Fruit fly (Drosophila melanogaster) ovary, adult (tissue): Measurements from ENCODE around the gene CG11035.
"Not testable (repeated sequence)": the region's sequence is repeated elsewhere in the genome, so short reads cannot be mapped to it uniquely, and the experiment has no call there.

Experiments used
- CG17801 ChIP-seq: fragments of 200-800 bp; optimal IDR thresholded peaks from 2 replicates; lab custom pipeline; 2019; ENCODE audit warnings: missing biosample characterization, mild to moderate bottlenecking, missing genetic modification characterization, moderate library complexity; ENCODE audit not compliant: partially characterized antibody

Gene CG11035

dm6 chr3R:8032923-8033478 is at the start of gene CG11035, which contains the start of gene unc-45:
TSS of gene CG11035 (minus strand) at chr3R:8033009.
TSS of gene unc-45 (plus strand) at chr3R:8033301.
- TF ChIP-seq CG17801 (GFP tag; lab: Kevin White, UChicago), result peak; percentile 32

dm6 chr3R:8072635-8073034 is 39.8 kb upstream of the CG11035 start:
- no peak for TF ChIP-seq CG17801 (GFP tag; lab: Kevin White, UChicago)

dm6 chr3R:8058984-8059383 is 26.2 kb upstream of the CG11035 start, which contains the start of gene mAChR-B:
TSS of gene mAChR-B (plus strand) at chr3R:8059284.
- no peak for TF ChIP-seq CG17801 (GFP tag; lab: Kevin White, UChicago)

dm6 chr3R:8049373-8049772 is 16.6 kb upstream of the CG11035 start, which contains the start of gene CG43061:
TSS of gene CG43061 (plus strand) at chr3R:8049673.
- TF ChIP-seq CG17801 (GFP tag; lab: Kevin White, UChicago), result not testable (repeated sequence)

- TF ChIP-seq CG17801 (GFP tag; lab: Kevin White, UChicago), result not testable (repeated sequence)
Measured at dm6 chr3R:8048867-8049266, 16.1 kb upstream of the CG11035 start, which contains the start of gene CG43618. TSS of gene CG43618 (plus strand) at chr3R:8049167.

dm6 chr3R:8040843-8041242 is 8.0 kb upstream of the CG11035 start, which contains the start of gene CG43060:
TSS of gene CG43060 (plus strand) at chr3R:8041224.
- TF ChIP-seq CG17801 (GFP tag; lab: Kevin White, UChicago), result no peak

dm6 chr3R:8038927-8039326 is 6.1 kb upstream of the CG11035 start:
- TF ChIP-seq CG17801 (GFP tag; lab: Kevin White, UChicago), result no peak

dm6 chr3R:8037896-8038295 is 5.1 kb upstream of the CG11035 start:
- no peak for TF ChIP-seq CG17801 (GFP tag; lab: Kevin White, UChicago)

- peak; percentile 28 for TF ChIP-seq CG17801 (GFP tag; lab: Kevin White, UChicago)
Measured at dm6 chr3R:8030151-8030899, 2.5 kb downstream of the CG11035 start, which contains the start of the genes CG10903 and CG2747. TSS of gene CG10903 (plus strand) at chr3R:8030411. TSS of gene CG2747 (minus strand) at chr3R:8030790.

dm6 chr3R:8029496-8030013 is 3.3 kb downstream of the CG11035 start, which contains the start of gene ImpE3:
TSS of gene ImpE3 (minus strand) at chr3R:8029546.
- TF ChIP-seq CG17801 (GFP tag; lab: Kevin White, UChicago), result no peak

dm6 chr3R:8027203-8027688 is 5.6 kb downstream of the CG11035 start:
- peak; percentile 16 for TF ChIP-seq CG17801 (GFP tag; lab: Kevin White, UChicago)

dm6 chr3R:8026515-8026914 is 6.3 kb downstream of the CG11035 start:
- no peak for TF ChIP-seq CG17801 (GFP tag; lab: Kevin White, UChicago)

dm6 chr3R:8013121-8014009 is 19.4 kb downstream of the CG11035 start, which contains the start of the genes CG10435 and Pbp95:
TSS of gene CG10435 (minus strand) at chr3R:8013201.
TSS of gene Pbp95 (plus strand) at chr3R:8013791.
- peak; percentile 66 for TF ChIP-seq CG17801 (GFP tag; lab: Kevin White, UChicago)

- peak; percentile 26 for TF ChIP-seq CG17801 (GFP tag; lab: Kevin White, UChicago)
Measured at dm6 chr3R:8009080-8009620, 23.7 kb downstream of the CG11035 start, which contains the start of the genes CG11052 and CG3223. TSS of gene CG11052 (minus strand) at chr3R:8009297. TSS of gene CG3223 (plus strand) at chr3R:8009400.
